Fruit fly (Drosophila melanogaster) whole organism, embryonic: ENCODE measurements around the gene CG34281.

Experiments
- ATbp ChIP-seq: fragments of 200-800 bp; sonication (Bioruptor generic); optimal IDR thresholded peaks from 2 replicates; lab custom pipeline; 2017; ENCODE audit warnings: missing biosample characterization, mild to moderate bottlenecking, missing genetic modification characterization, missing genetic modification reagents
- Ada2b ChIP-seq: fragments of 200-800 bp; sonication (Bioruptor generic); IDR thresholded peaks from 2 replicates; pipeline ENCODE4 v1.3.6; 2022; ENCODE audit warnings: missing biosample characterization, missing genetic modification characterization
- B-H2 ChIP-seq: fragments of 200-800 bp; sonication (Bioruptor generic); optimal IDR thresholded peaks from 2 replicates; lab custom pipeline; 2018; ENCODE audit warnings: missing biosample characterization, mild to moderate bottlenecking, missing genetic modification characterization
- CG10147 ChIP-seq: fragments of 200-800 bp; sonication (Bioruptor generic); optimal IDR thresholded peaks from 2 replicates; lab custom pipeline; 2019; ENCODE audit warnings: missing biosample characterization, mild to moderate bottlenecking, missing genetic modification characterization, moderate library complexity
- CG11398 ChIP-seq: fragments of 200-800 bp; sonication (Bioruptor generic); optimal IDR thresholded peaks from 2 replicates; lab custom pipeline; 2016; ENCODE audit warnings: missing biosample characterization, missing genetic modification characterization
- CG1603 ChIP-seq: fragments of 200-800 bp; sonication (Bioruptor generic); optimal IDR thresholded peaks from 2 replicates; lab custom pipeline; 2019; ENCODE audit warnings: missing biosample characterization, mild to moderate bottlenecking, missing genetic modification characterization, moderate library complexity
- CG17328 ChIP-seq: fragments of 200-800 bp; sonication (Bioruptor generic); IDR thresholded peaks from 2 replicates; pipeline ENCODE4 v1.3.6; 2022; ENCODE audit warnings: missing biosample characterization, missing genetic modification characterization
- CG17912 ChIP-seq: fragments of 200-800 bp; sonication (Bioruptor generic); optimal IDR thresholded peaks from 2 replicates; lab custom pipeline; 2018; ENCODE audit warnings: missing biosample characterization, mild to moderate bottlenecking, missing genetic modification characterization
- CG2678 ChIP-seq: fragments of 200-800 bp; sonication (Bioruptor generic); optimal IDR thresholded peaks from 3 replicates; lab custom pipeline; 2019; ENCODE audit warnings: missing biosample characterization, mild to moderate bottlenecking, missing genetic modification characterization, moderate library complexity
- CG2875 ChIP-seq: fragments of 200-800 bp; sonication (Bioruptor generic); optimal IDR thresholded peaks from 2 replicates; lab custom pipeline; 2017; ENCODE audit warnings: missing biosample characterization, mild to moderate bottlenecking, missing genetic modification characterization, missing genetic modification reagents
- CG31224 ChIP-seq: fragments of 200-800 bp; sonication (Bioruptor generic); IDR thresholded peaks from 2 replicates; pipeline ENCODE4 v1.3.6; 2022; ENCODE audit warnings: missing biosample characterization, missing genetic modification characterization
- CG32532 ChIP-seq: fragments of 200-800 bp; sonication (Bioruptor generic); IDR thresholded peaks from 2 replicates; pipeline ENCODE4 v1.3.6; 2022; ENCODE audit warnings: missing biosample characterization, missing genetic modification characterization
- CG4360 ChIP-seq: fragments of 200-800 bp; sonication (Bioruptor generic); IDR thresholded peaks from 2 replicates; pipeline ENCODE4 v1.3.6; 2022; ENCODE audit warnings: missing biosample characterization, missing genetic modification characterization
- CG4820 ChIP-seq: fragments of 200-800 bp; sonication (Bioruptor generic); optimal IDR thresholded peaks from 3 replicates; lab custom pipeline; 2016; ENCODE audit warnings: missing biosample characterization, missing genetic modification characterization
- CG6813 ChIP-seq: fragments of 200-800 bp; sonication (Bioruptor generic); optimal IDR thresholded peaks from 2 replicates; lab custom pipeline; 2017; ENCODE audit warnings: missing biosample characterization, missing genetic modification characterization, mild to moderate bottlenecking, moderate library complexity, missing genetic modification reagents
- CG7839 ChIP-seq: fragments of 200-800 bp; sonication (Bioruptor generic); optimal IDR thresholded peaks from 3 replicates; lab custom pipeline; 2018; ENCODE audit warnings: missing biosample characterization, mild to moderate bottlenecking, missing genetic modification characterization, moderate library complexity
- CG8388 ChIP-seq: fragments of 200-800 bp; sonication (Bioruptor generic); optimal IDR thresholded peaks from 2 replicates; lab custom pipeline; 2019; ENCODE audit warnings: missing biosample characterization, mild to moderate bottlenecking, missing genetic modification characterization, moderate library complexity
- CG8924 ChIP-seq: fragments of 200-800 bp; optimal IDR thresholded peaks from 3 replicates; lab custom pipeline; 2019; ENCODE audit warnings: missing biosample characterization, mild to moderate bottlenecking, missing genetic modification characterization, moderate library complexity
- CG9215 ChIP-seq: fragments of 200-800 bp; sonication (Bioruptor generic); IDR thresholded peaks from 2 replicates; pipeline ENCODE4 v1.3.6; 2022; ENCODE audit warnings: missing biosample characterization, missing genetic modification characterization
- CoRest ChIP-seq: fragments of 200-800 bp; sonication (Bioruptor generic); optimal IDR thresholded peaks from 3 replicates; lab custom pipeline; 2018; ENCODE audit warnings: missing biosample characterization, mild to moderate bottlenecking, missing genetic modification characterization, moderate library complexity
- Ets65A ChIP-seq: fragments of 200-800 bp; sonication (Bioruptor generic); peaks from one replicate; lab custom pipeline; 2016; ENCODE audit warnings: missing biosample characterization, missing genetic modification characterization
- HmgZ ChIP-seq: fragments of 200-800 bp; sonication (Bioruptor generic); optimal IDR thresholded peaks from 2 replicates; lab custom pipeline; 2018; ENCODE audit warnings: missing biosample characterization, mild to moderate bottlenecking, missing genetic modification characterization
- Lhr ChIP-seq: fragments of 200-800 bp; sonication (Bioruptor generic); optimal IDR thresholded peaks from 3 replicates; lab custom pipeline; 2017; ENCODE audit warnings: mild to moderate bottlenecking, missing biosample characterization, missing genetic modification reagents, missing genetic modification characterization
- NC2α ChIP-seq: fragments of 200-800 bp; sonication (Bioruptor generic); optimal IDR thresholded peaks from 2 replicates; lab custom pipeline; 2016; ENCODE audit warnings: missing biosample characterization, missing genetic modification characterization
- Nf-YB ChIP-seq: fragments of 200-800 bp; sonication (Bioruptor generic); optimal IDR thresholded peaks from 3 replicates; lab custom pipeline; 2019; ENCODE audit warnings: missing biosample characterization, mild to moderate bottlenecking, missing genetic modification characterization, moderate library complexity
- NfI ChIP-seq: fragments of 200-800 bp; sonication (Bioruptor generic); optimal IDR thresholded peaks from 3 replicates; lab custom pipeline; 2018; ENCODE audit warnings: missing biosample characterization, mild to moderate bottlenecking, missing genetic modification characterization, moderate library complexity
- PHDP ChIP-seq: fragments of 200-800 bp; sonication (Bioruptor generic); optimal IDR thresholded peaks from 3 replicates; lab custom pipeline; 2018; ENCODE audit warnings: missing biosample characterization, mild to moderate bottlenecking, missing genetic modification characterization, moderate library complexity
- Ravus ChIP-seq: fragments of 200-800 bp; sonication (Bioruptor generic); IDR thresholded peaks from 2 replicates; pipeline ENCODE4 v1.3.6; 2022; ENCODE audit warnings: missing biosample characterization, missing genetic modification characterization
- btn ChIP-seq: fragments of 200-800 bp; sonication (Bioruptor generic); optimal IDR thresholded peaks from 2 replicates; lab custom pipeline; 2016; ENCODE audit warnings: missing biosample characterization, missing genetic modification characterization
- chm ChIP-seq: fragments of 200-800 bp; sonication (Bioruptor generic); IDR thresholded peaks from 2 replicates; pipeline ENCODE4 v1.3.6; 2022; ENCODE audit warnings: missing biosample characterization, missing genetic modification characterization
- emc ChIP-seq: fragments of 200-800 bp; sonication (Bioruptor generic); optimal IDR thresholded peaks from 2 replicates; lab custom pipeline; 2016; ENCODE audit warnings: missing biosample characterization, missing genetic modification characterization
- fd3F ChIP-seq: fragments of 200-800 bp; sonication (Bioruptor generic); optimal IDR thresholded peaks from 2 replicates; lab custom pipeline; 2018; ENCODE audit warnings: missing biosample characterization, mild to moderate bottlenecking, missing genetic modification characterization, moderate library complexity
- gsb ChIP-seq: fragments of 200-800 bp; sonication (Bioruptor generic); IDR thresholded peaks from 2 replicates; pipeline ENCODE4 v1.3.6; 2022; ENCODE audit warnings: missing biosample characterization, missing genetic modification characterization
- hb ChIP-seq: fragments of 200-800 bp; sonication (Bioruptor generic); IDR thresholded peaks from 3 replicates; pipeline ENCODE4 v1.3.6; 2022; ENCODE audit warnings: missing biosample characterization, missing genetic modification characterization; ENCODE audit not compliant: partially characterized antibody
- lbe ChIP-seq: fragments of 200-800 bp; sonication (Bioruptor generic); optimal IDR thresholded peaks from 2 replicates; lab custom pipeline; 2016; ENCODE audit warnings: missing biosample characterization, mild to moderate bottlenecking, missing genetic modification characterization
- nmo ChIP-seq: fragments of 200-800 bp; sonication (Bioruptor generic); optimal IDR thresholded peaks from 2 replicates; lab custom pipeline; 2018; ENCODE audit warnings: missing biosample characterization, mild to moderate bottlenecking, missing genetic modification characterization, moderate library complexity
- pros ChIP-seq: fragments of 200-800 bp; sonication (Bioruptor generic); optimal IDR thresholded peaks from 3 replicates; lab custom pipeline; 2019; ENCODE audit warnings: missing biosample characterization, mild to moderate bottlenecking, missing genetic modification characterization, moderate library complexity
- ranshi ChIP-seq: fragments of 200-800 bp; sonication (Bioruptor generic); IDR thresholded peaks from 2 replicates; pipeline ENCODE4 v1.3.6; 2022; ENCODE audit warnings: missing biosample characterization, missing genetic modification characterization
- sens-2 ChIP-seq: fragments of 200-800 bp; sonication (Bioruptor generic); IDR thresholded peaks from 2 replicates; pipeline ENCODE4 v1.3.6; 2022; ENCODE audit warnings: missing biosample characterization, missing genetic modification characterization
- sisA ChIP-seq: fragments of 200-800 bp; sonication (Bioruptor generic); IDR thresholded peaks from 2 replicates; pipeline ENCODE4 v1.3.6; 2022; ENCODE audit warnings: missing biosample characterization, missing genetic modification characterization
- tap ChIP-seq: fragments of 200-800 bp; optimal IDR thresholded peaks from 3 replicates; lab custom pipeline; 2019; ENCODE audit warnings: missing biosample characterization, mild to moderate bottlenecking, missing genetic modification characterization, moderate library complexity
- wdn ChIP-seq: fragments of 200-800 bp; sonication (Bioruptor generic); IDR thresholded peaks from 2 replicates; pipeline ENCODE4 v1.3.6; 2022; ENCODE audit warnings: missing biosample characterization, missing genetic modification characterization
- z ChIP-seq: fragments of 200-800 bp; sonication (Bioruptor generic); IDR thresholded peaks from 3 replicates; pipeline ENCODE4 v1.3.6; 2022; ENCODE audit warnings: missing biosample characterization, missing genetic modification characterization

CG34281 gene

DNA sequence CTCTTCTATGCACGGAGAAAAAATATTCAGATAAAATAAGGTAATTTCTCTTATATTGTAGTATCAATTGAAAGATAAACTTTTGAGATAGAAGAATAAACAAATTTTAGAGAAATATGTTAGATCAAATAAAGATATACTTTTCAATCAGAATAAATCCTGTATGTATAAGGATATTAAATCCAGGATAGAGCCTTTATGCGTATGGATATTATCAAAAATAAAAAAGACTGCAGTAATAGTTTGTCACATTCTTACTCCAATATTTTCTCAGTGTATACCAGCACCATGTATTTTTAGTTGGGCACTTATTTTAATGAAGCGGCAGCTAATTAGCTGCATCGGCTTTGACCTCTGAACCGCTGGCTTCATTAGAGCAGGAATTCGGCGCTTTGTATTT, 20.9 kb upstream of the CG34281 start (continued):
- peak; percentile 31 for TF ChIP-seq CG7839 (tag; lab: Kevin White, UChicago)
- TF ChIP-seq lbe (GFP tag; lab: Kevin White, UChicago) = no peak
- peak; percentile 7 for TF ChIP-seq CG8924 (tag; lab: Kevin White, UChicago)
- no peak for TF ChIP-seq NC2α (GFP tag; lab: Kevin White, UChicago)
- TF ChIP-seq sisA (GFP tag; lab: Robert Waterston, UW) = 0 out of 2 replicates have a peak, but pooled peaks have one; percentile 19
- TF ChIP-seq CoRest (tag; lab: Kevin White, UChicago) = peak; percentile 10

DNA sequence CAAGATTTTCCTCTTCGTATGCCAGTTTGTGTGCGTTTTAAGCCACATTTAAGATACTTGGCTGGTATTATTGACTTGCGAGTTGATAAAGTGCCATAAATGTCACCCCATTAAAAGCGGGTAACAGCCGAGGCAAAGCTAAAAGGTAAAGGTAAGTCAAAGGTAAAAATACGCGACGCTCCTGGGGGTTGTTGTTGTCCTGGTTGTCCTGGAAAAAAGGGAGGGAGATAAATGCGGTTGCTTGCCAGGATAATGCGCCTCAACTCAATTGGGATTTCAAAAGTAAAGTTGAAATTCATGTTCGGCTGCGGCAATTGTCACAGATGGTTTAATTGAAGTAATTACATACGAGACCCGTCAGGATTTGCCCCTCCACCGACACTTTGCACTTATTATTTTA, 19.2 kb upstream of the CG34281 start:
- TF ChIP-seq fd3F (no peak), ranshi (GFP tag; lab: Robert Waterston, UW) (no peak), pros (GFP tag; lab: Kevin White, UChicago) (peak; percentile 67), CG11398 (GFP tag; lab: Kevin White, UChicago) (no peak), CG4360 (GFP tag; lab: Robert Waterston, UW) (peak; percentile 63; the same call in 1 of the 2 replicates), emc (GFP tag; lab: Kevin White, UChicago) (no peak), tap (tag; lab: Kevin White, UChicago) (peak; percentile 14), NfI (GFP tag; lab: Kevin White, UChicago) (no peak)

DNA sequence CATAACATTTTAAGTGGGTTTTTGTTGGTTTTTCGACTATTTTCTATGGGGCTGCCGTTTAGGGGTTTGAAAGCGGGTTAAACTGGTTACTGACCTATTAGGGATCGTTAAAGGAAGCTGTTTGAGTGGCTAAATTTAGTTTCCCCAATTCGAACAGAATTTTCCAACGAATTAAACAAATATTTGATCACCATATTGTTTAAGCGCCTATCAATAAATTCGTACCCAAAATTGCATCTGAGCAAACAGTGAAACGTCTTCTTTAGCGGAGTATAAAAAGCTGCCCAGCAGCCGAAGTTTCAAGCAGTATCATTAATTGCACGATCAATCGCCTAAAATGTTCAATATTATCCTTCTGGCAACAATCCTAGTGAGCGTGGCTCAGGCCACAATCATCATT, 18.6 kb upstream of the CG34281 start, which contains the start of gene Sgs5bis:
Gene Sgs5bis (plus strand): TSS at position 301 of the 400 bp plus-strand sequence.
- TF ChIP-seq Ets65A (GFP tag; lab: Kevin White, UChicago) = peak; percentile 68
- no peak for TF ChIP-seq CG8388
- TF ChIP-seq CG32532 = no peak

DNA sequence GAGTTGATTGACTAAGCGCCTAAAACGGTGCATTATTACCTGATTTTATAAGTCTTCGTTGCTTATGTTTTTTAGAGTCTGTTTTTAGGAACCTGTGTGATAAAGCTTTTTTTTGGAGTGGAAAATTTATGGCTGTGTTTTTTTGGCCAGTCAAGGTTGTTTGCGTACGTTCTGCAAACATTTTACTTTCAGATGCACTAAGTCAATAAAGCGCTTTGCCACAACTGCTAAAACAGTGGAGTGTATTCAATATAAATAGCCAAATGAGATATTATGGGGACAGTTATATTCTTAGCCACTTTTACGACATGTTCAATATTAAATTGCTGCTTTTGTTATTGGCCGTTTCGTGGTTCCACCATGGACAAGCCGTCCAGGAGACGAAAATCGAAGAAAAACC, 17.6 kb upstream of the CG34281 start, which contains the start of gene Sgs5:
Gene Sgs5 (plus strand): TSS at position 279 of the 400 bp plus-strand sequence.
- TF ChIP-seq Ravus (GFP tag; lab: Robert Waterston, UW) (no peak), PHDP (tag; lab: Kevin White, UChicago) (no peak)

DNA sequence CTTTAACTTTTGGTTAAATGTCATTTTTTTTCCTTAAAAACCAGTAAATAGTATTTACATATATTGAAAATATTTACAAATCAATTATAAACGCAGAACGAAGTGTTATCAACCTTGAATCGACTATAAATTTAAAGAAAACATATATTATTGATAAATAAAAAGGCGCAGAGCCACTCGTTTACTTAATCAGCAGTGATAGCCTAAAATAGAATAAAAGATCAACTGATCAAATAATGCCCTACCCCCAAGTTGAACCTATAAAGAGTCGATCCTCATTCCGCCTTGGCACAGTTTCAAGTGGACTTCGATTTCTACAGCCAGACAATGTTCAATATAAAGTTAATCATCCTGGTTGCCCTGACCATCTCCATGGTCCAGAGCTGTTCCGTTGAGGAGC, 16.5 kb upstream of the CG34281 start, which contains the start of gene CG7606:
Gene CG7606 (plus strand): TSS at position 301 of the 400 bp plus-strand sequence.
- TF ChIP-seq CG1603 (tag; lab: Kevin White, UChicago) (no peak), CG6813 (no peak), CG2678 (tag; lab: Kevin White, UChicago) (no peak), HmgZ (tag; lab: Kevin White, UChicago) (no peak), CG17912 (GFP tag; lab: Kevin White, UChicago) (no peak), B-H2 (GFP tag; lab: Kevin White, UChicago) (no peak)
- TF ChIP-seq, all 482 proteins: peak for 0

DNA sequence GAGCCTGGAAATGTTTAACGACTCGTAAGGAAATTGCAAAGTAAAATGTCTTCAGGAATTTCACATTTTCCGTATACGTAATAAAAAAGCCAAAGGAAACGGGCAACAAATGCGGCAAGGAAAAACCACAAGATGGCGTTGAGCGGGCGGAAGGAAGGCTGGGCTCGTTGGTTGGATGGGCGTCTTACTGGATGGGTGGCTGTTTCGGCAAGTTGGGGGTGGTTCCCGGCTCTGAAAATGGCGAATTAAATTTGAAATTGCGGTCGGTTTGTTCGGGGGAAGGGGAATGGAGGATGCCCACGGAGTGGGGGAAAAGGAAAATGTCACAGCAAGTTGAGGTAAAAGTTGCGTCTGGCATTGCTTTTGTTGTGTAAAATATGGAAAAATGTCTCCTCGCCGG, 13.0 kb upstream of the CG34281 start:
- TF ChIP-seq CG17328 (GFP tag; lab: Robert Waterston, UW) (no peak), CG31224 (GFP tag; lab: Robert Waterston, UW) (no peak), nmo (GFP tag; lab: Kevin White, UChicago) (no peak), gsb (no peak), Lhr (GFP tag; lab: Kevin White, UChicago) (no peak), btn (GFP tag; lab: Kevin White, UChicago) (no peak), hb (GFP tag; lab: Robert Waterston, UW) (0 out of 3 replicates have a peak, but pooled peaks have one; percentile 40), wdn (GFP tag; lab: Robert Waterston, UW) (no peak), sens-2 (GFP tag; lab: Robert Waterston, UW) (no peak), ATbp (GFP tag; lab: Kevin White, UChicago) (no peak), CG10147 (GFP tag; lab: Kevin White, UChicago) (no peak), chm (no peak), Ada2b (GFP tag; lab: Robert Waterston, UW) (no peak), CG9215 (GFP tag; lab: Robert Waterston, UW) (no peak), CG2875 (no peak), CG4820 (GFP tag; lab: Kevin White, UChicago) (no peak), Nf-YB (peak; percentile 83), z (GFP tag; lab: Robert Waterston, UW) (0 out of 3 replicates have a peak, but pooled peaks have one; percentile 27)
